Fruit fly (Drosophila melanogaster): Measurements from ENCODE around the gene AMPdeam.

Gene AMPdeam

dm6 chrX:13781739-13782502 lies 63.7 kb downstream of the AMPdeam start, which contains the start of the genes CtsB and amrt:
Gene CtsB, minus strand, starts transcription at chrX:13782170.
Gene amrt, plus strand, starts transcription at chrX:13782459.
- TF ChIP-seq dl (GFP tag; optimal IDR thresholded peaks at IDR 0.05; ENCODE audit: insufficient read depth in 1 of 2, partially characterized antibody in 2 of 2) (no peak), HLH106 (tag; optimal IDR thresholded peaks at IDR 0.05) (peak; percentile 64), jim (GFP tag; optimal IDR thresholded peaks at IDR 0.05) (peak; percentile 58), Hr83 (GFP tag; optimal IDR thresholded peaks at IDR 0.05; ENCODE audit: poor library complexity, severe bottlenecking) (no peak), Abd-B (GFP tag; optimal IDR thresholded peaks at IDR 0.05) (no peak), psq (GFP tag; optimal IDR thresholded peaks at IDR 0.05) (peak; percentile 37), woc (GFP tag; optimal IDR thresholded peaks at IDR 0.05) (peak; percentile 93), brk (GFP tag; optimal IDR thresholded peaks at IDR 0.05) (no peak), rgr (GFP tag; optimal IDR thresholded peaks at IDR 0.05) (peak; percentile 55), N (GFP tag; optimal IDR thresholded peaks at IDR 0.05) (no peak), usp (GFP tag; optimal IDR thresholded peaks at IDR 0.05) (no peak), h (GFP tag; optimal IDR thresholded peaks at IDR 0.05) (peak; percentile 64), fru (GFP tag; optimal IDR thresholded peaks at IDR 0.05) (peak; percentile 65), GATAd (GFP tag; optimal IDR thresholded peaks at IDR 0.05) (peak; percentile 38), br (GFP tag; optimal IDR thresholded peaks at IDR 0.05) (peak; percentile 45), Sp1 (GFP tag; optimal IDR thresholded peaks at IDR 0.05) (peak; percentile 75), lola (GFP tag; optimal IDR thresholded peaks at IDR 0.05) (no peak), dmrt93B (GFP tag; optimal IDR thresholded peaks at IDR 0.05) (peak; percentile 55), Dif (GFP tag; optimal IDR thresholded peaks at IDR 0.05; ENCODE audit: partially characterized antibody) (no peak), foxo (GFP tag; optimal IDR thresholded peaks at IDR 0.05) (peak in 1 of 2 experiments; percentile 69), CrebA (GFP tag; optimal IDR thresholded peaks at IDR 0.05; ENCODE audit: borderline replicate concordance) (peak; percentile 47), pan (optimal IDR thresholded peaks at IDR 0.05) (no peak), Rel (GFP tag; optimal IDR thresholded peaks at IDR 0.05) (no peak), Rel (tag; optimal IDR thresholded peaks at IDR 0.05) (peak; percentile 48), CG32264 (GFP tag; optimal IDR thresholded peaks at IDR 0.05) (no peak), Jra (GFP tag; optimal IDR thresholded peaks at IDR 0.05) (peak; percentile 48), Hnf4 (GFP tag; optimal IDR thresholded peaks at IDR 0.05) (peak; percentile 64), ey (GFP tag; optimal IDR thresholded peaks at IDR 0.05) (peak; percentile 57), Myc (optimal IDR thresholded peaks at IDR 0.05) (peak; percentile 7), sv (GFP tag; optimal IDR thresholded peaks at IDR 0.05) (no peak), dsf (GFP tag; optimal IDR thresholded peaks at IDR 0.05; ENCODE audit: borderline replicate concordance) (no peak), OdsH (GFP tag; optimal IDR thresholded peaks at IDR 0.05) (peak; percentile 31), CG9705 (GFP tag; optimal IDR thresholded peaks at IDR 0.05) (peak; percentile 57), Hr78 (GFP tag; optimal IDR thresholded peaks at IDR 0.05) (no peak), sage (GFP tag; optimal IDR thresholded peaks at IDR 0.05) (no peak), Vsx2 (GFP tag; optimal IDR thresholded peaks at IDR 0.05; ENCODE audit: partially characterized antibody) (no peak), tai (GFP tag; optimal IDR thresholded peaks at IDR 0.05) (peak; percentile 46), Dfd (GFP tag; optimal IDR thresholded peaks at IDR 0.05) (no peak), Mio (GFP tag; optimal IDR thresholded peaks at IDR 0.05) (no peak)
